Worm (Caenorhabditis elegans): Measurements from ENCODE around the gene csp-2.

Gene csp-2

DNA sequence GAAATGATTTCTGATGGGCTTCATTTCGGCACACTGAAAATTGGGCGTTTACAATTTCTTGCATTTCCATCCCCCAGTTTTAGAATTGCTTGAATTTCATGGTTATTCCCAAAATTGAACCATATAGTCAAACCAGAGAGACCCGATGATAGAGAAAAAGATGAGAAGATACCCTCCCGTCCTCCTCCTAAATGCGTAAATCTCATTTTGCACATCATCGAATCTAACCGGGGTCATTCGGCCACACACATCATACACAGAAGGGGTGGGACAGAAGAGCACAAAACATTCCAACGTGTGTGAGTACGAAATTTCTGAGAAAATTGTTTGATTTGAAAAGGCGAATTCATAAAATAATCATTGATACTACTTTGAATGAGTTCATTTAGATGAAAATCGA, 56.1 kb downstream of the csp-2 start:
- TF ChIP-seq sma-3 (GFP tag; optimal IDR thresholded peaks at IDR 0.05) (no peak), C34F6.9 (tag; optimal IDR thresholded peaks at IDR 0.05) (no peak), ceh-16 (tag; optimal IDR thresholded peaks at IDR 0.05) (no peak), elt-3 (tag; optimal IDR thresholded peaks at IDR 0.05) (no peak), nhr-77 (tag; optimal IDR thresholded peaks at IDR 0.05) (no peak), unc-62 (GFP tag; optimal IDR thresholded peaks at IDR 0.05) (no peak), nhr-10 (tag; optimal IDR thresholded peaks at IDR 0.05) (no peak), sma-9 (GFP tag; optimal IDR thresholded peaks at IDR 0.05) (no peak), sma-9 (tag; optimal IDR thresholded peaks at IDR 0.05) (no peak), lin-39 (tag; optimal IDR thresholded peaks at IDR 0.05) (no peak), mab-5 (tag; optimal IDR thresholded peaks at IDR 0.05) (no peak), Y55F3AM.14 (GFP tag; optimal IDR thresholded peaks at IDR 0.05) (no peak), ztf-11 (tag; optimal IDR thresholded peaks at IDR 0.05) (no peak)

DNA sequence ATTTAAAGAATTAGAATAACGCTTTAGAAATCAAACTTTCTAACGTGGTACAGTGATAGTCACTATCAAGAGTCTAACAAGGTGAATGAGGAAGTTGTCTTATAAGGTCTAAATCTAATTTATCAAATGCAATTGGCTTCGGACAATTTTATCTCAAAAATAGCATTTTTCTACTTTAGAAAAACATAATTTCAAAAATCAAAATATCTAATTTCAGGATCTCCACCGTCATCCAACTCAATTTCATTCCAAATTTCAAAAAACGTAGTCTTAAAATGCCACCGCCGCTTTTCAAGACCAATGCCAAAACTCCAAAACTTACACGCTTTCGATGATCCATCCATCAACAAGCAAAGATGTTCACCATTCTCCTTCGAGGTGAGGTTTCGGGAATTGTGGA, 57.5 kb downstream of the csp-2 start, which contains the start of gene Y73B6BL.270:
Y73B6BL.270 (plus strand) TSS at position 301 of the 400 bp plus-strand sequence.
- TF ChIP-seq lin-39 (tag; optimal IDR thresholded peaks at IDR 0.05) = no peak
- TF ChIP-seq ceh-16 (tag; optimal IDR thresholded peaks at IDR 0.05) = no peak
- TF ChIP-seq nhr-11 (tag; optimal IDR thresholded peaks at IDR 0.05) = no peak
- TF ChIP-seq egl-27 (tag; optimal IDR thresholded peaks at IDR 0.05) = no peak
- no peak for TF ChIP-seq unc-62 (GFP tag; optimal IDR thresholded peaks at IDR 0.05)
- no peak for TF ChIP-seq dmd-4 (tag; optimal IDR thresholded peaks at IDR 0.05)
- TF ChIP-seq Y55F3AM.14 (GFP tag; optimal IDR thresholded peaks at IDR 0.05) = no peak
- no peak for TF ChIP-seq nhr-237 (tag; optimal IDR thresholded peaks at IDR 0.05)
- TF ChIP-seq elt-1 (tag; optimal IDR thresholded peaks at IDR 0.05) = no peak
- no peak for TF ChIP-seq ZK546.5 (tag; optimal IDR thresholded peaks at IDR 0.05)
- no peak for TF ChIP-seq nhr-10 (tag; optimal IDR thresholded peaks at IDR 0.05)
- TF ChIP-seq ceh-82 (tag; optimal IDR thresholded peaks at IDR 0.05) = no peak
- TF ChIP-seq nhr-77 (tag; optimal IDR thresholded peaks at IDR 0.05) = no peak
- TF ChIP-seq blmp-1 (tag; optimal IDR thresholded peaks at IDR 0.05; ENCODE audit: insufficient read depth) = no peak
